Worm (Caenorhabditis elegans) whole organism, young adult: ENCODE results near the gene K10C9.7.
A peak's percentile ranks its signal among the peaks of the same experiment; 100 is the strongest.

Experiments
- B0336.3 ChIP-seq: fragments of 200-800 bp; sonication (Bioruptor generic); IDR thresholded peaks from 2 replicates; pipeline ENCODE4 v1.3.6; 2022; ENCODE audit warnings: missing genetic modification characterization, missing compliant biosample characterization
- C06A6.2 ChIP-seq: fragments of 200-800 bp; sonication (Bioruptor generic); conservative IDR thresholded peaks from 2 replicates; pipeline ENCODE4 v1.3.6; 2022; ENCODE audit warnings: missing genetic modification characterization, missing compliant biosample characterization
- D2030.7 ChIP-seq: fragments of 200-800 bp; sonication (Bioruptor generic); IDR thresholded peaks from 2 replicates; pipeline ENCODE4 v1.3.6; 2022; ENCODE audit warnings: missing genetic modification reagents, missing genetic modification characterization, missing compliant biosample characterization
- F23B12.7 ChIP-seq: sonication (generic microtip); optimal IDR thresholded peaks from 2 replicates; lab custom pipeline; 2017; ENCODE audit warnings: missing genetic modification characterization, mild to moderate bottlenecking, missing compliant biosample characterization, antibody characterized with exemption, moderate library complexity; ENCODE audit not compliant: insufficient read depth
- F39B2.1 ChIP-seq: fragments of 200-800 bp; sonication (Bioruptor generic); IDR thresholded peaks from 2 replicates; pipeline ENCODE4 v1.3.6; 2022; ENCODE audit warnings: missing genetic modification reagents, missing genetic modification characterization, missing compliant biosample characterization
- F49E8.2 ChIP-seq: sonication (generic microtip); optimal IDR thresholded peaks from 3 replicates; lab custom pipeline; 2017; ENCODE audit warnings: missing genetic modification characterization, mild to moderate bottlenecking, missing compliant biosample characterization, antibody characterized with exemption, moderate library complexity; ENCODE audit not compliant: insufficient read depth
- T26A5.8 ChIP-seq: sonication (generic microtip); optimal IDR thresholded peaks from 2 replicates; lab custom pipeline; 2016; ENCODE audit warnings: missing genetic modification characterization, missing compliant biosample characterization
- Y95B8A.8 ChIP-seq: fragments of 200-800 bp; sonication (Bioruptor generic); IDR thresholded peaks from 2 replicates; pipeline ENCODE4 v1.3.6; 2022; ENCODE audit warnings: missing genetic modification reagents, missing genetic modification characterization, missing compliant biosample characterization
- ZK185.1 ChIP-seq: sonication (generic microtip); optimal IDR thresholded peaks from 2 replicates; lab custom pipeline; 2016; ENCODE audit warnings: mild to moderate bottlenecking, missing genetic modification characterization, missing compliant biosample characterization; ENCODE audit not compliant: poor library complexity, severe bottlenecking
- akir-1 ChIP-seq: fragments of 200-800 bp; sonication (Bioruptor generic); optimal IDR thresholded peaks from 2 replicates; lab custom pipeline; 2018; ENCODE audit warnings: mild to moderate bottlenecking, missing genetic modification characterization, moderate library complexity, missing compliant biosample characterization
- aptf-2 ChIP-seq: fragments of 200-800 bp; sonication (Bioruptor generic); conservative IDR thresholded peaks from 2 replicates; pipeline ENCODE4 v1.3.6; 2022; ENCODE audit warnings: missing genetic modification reagents, missing genetic modification characterization, missing compliant biosample characterization
- bed-1 ChIP-seq: fragments of 200-800 bp; sonication (Bioruptor generic); IDR thresholded peaks from 2 replicates; pipeline ENCODE4 v1.3.6; 2022; ENCODE audit warnings: missing genetic modification reagents, missing genetic modification characterization, missing compliant biosample characterization
- ceh-40 ChIP-seq: fragments of 200-800 bp; sonication (Bioruptor generic); IDR thresholded peaks from 2 replicates; pipeline ENCODE4 v1.3.6; 2022; ENCODE audit warnings: missing genetic modification characterization, missing compliant biosample characterization
- ceh-91 ChIP-seq: fragments of 200-800 bp; sonication (Bioruptor generic); IDR thresholded peaks from 2 replicates; pipeline ENCODE4 v1.3.6; 2022; ENCODE audit warnings: missing genetic modification reagents, missing genetic modification characterization, missing compliant biosample characterization
- die-1 ChIP-seq: sonication (generic microtip); optimal IDR thresholded peaks from 2 replicates; lab custom pipeline; 2016; ENCODE audit warnings: missing genotype, mild to moderate bottlenecking, missing genetic modification characterization, missing compliant biosample characterization
- dpff-1 ChIP-seq: sonication (generic microtip); optimal IDR thresholded peaks from 2 replicates; lab custom pipeline; 2017; ENCODE audit warnings: mild to moderate bottlenecking, missing genetic modification characterization, missing compliant biosample characterization
- dpl-1 ChIP-seq: fragments of 150-350 bp; optimal IDR thresholded peaks from 2 replicates; lab custom pipeline; 2014; ENCODE audit warnings: missing biosample characterization, missing genetic modification reagents, missing genetic modification characterization
- ekl-4 ChIP-seq: fragments of 200-800 bp; sonication (Bioruptor generic); IDR thresholded peaks from 2 replicates; pipeline ENCODE4 v1.3.6; 2022; ENCODE audit warnings: missing genetic modification reagents, missing genetic modification characterization, missing compliant biosample characterization
- hlh-12 ChIP-seq: sonication (generic microtip); optimal IDR thresholded peaks from 2 replicates; lab custom pipeline; 2016; ENCODE audit warnings: missing genetic modification characterization, missing compliant biosample characterization
- hlh-26 ChIP-seq: fragments of 200-800 bp; sonication (Bioruptor generic); conservative IDR thresholded peaks from 2 replicates; pipeline ENCODE4 v1.3.6; 2022; ENCODE audit warnings: missing genetic modification reagents, missing genetic modification characterization, missing compliant biosample characterization
- hmg-1.2 ChIP-seq: fragments of 200-800 bp; sonication (Bioruptor generic); IDR thresholded peaks from 2 replicates; pipeline ENCODE4 v1.3.6; 2022; ENCODE audit warnings: missing genetic modification reagents, missing genetic modification characterization, missing compliant biosample characterization
- lin-40 ChIP-seq: sonication (generic microtip); optimal IDR thresholded peaks from 2 replicates; lab custom pipeline; 2016; ENCODE audit warnings: missing genetic modification characterization, mild to moderate bottlenecking, missing compliant biosample characterization, missing genotype, missing genetic modification reagents
- lsy-27 ChIP-seq: sonication (generic microtip); optimal IDR thresholded peaks from 2 replicates; lab custom pipeline; 2017; ENCODE audit warnings: missing genetic modification characterization, mild to moderate bottlenecking, missing compliant biosample characterization, antibody characterized with exemption, missing genotype, borderline replicate concordance; ENCODE audit not compliant: insufficient read depth
- madf-6 ChIP-seq: fragments of 200-800 bp; sonication (Bioruptor generic); IDR thresholded peaks from 2 replicates; pipeline ENCODE4 v1.3.6; 2022; ENCODE audit warnings: missing genetic modification reagents, missing genetic modification characterization, missing compliant biosample characterization
- madf-8 ChIP-seq: fragments of 200-800 bp; sonication (Bioruptor generic); conservative IDR thresholded peaks from 2 replicates; pipeline ENCODE4 v1.3.6; 2022; ENCODE audit warnings: missing genetic modification reagents, missing genetic modification characterization, missing compliant biosample characterization
- mcd-1 ChIP-seq: fragments of 200-800 bp; sonication (Bioruptor generic); IDR thresholded peaks from 2 replicates; pipeline ENCODE4 v1.3.6; 2022; ENCODE audit warnings: missing genetic modification reagents, missing genetic modification characterization, missing compliant biosample characterization
- mel-28 ChIP-seq: sonication (generic microtip); optimal IDR thresholded peaks from 2 replicates; lab custom pipeline; 2016; ENCODE audit warnings: borderline replicate concordance, mild to moderate bottlenecking, missing genetic modification characterization, missing compliant biosample characterization
- nfya-1 ChIP-seq: sonication (generic microtip); optimal IDR thresholded peaks from 2 replicates; lab custom pipeline; 2017; ENCODE audit warnings: antibody characterized with exemption, missing compliant biosample characterization, missing genetic modification characterization, borderline replicate concordance; ENCODE audit not compliant: insufficient read depth
- nfya-2 ChIP-seq: fragments of 200-800 bp; sonication (Bioruptor generic); IDR thresholded peaks from 2 replicates; pipeline ENCODE4 v1.3.6; 2022; ENCODE audit warnings: missing genetic modification reagents, missing genetic modification characterization, missing compliant biosample characterization
- nhr-27 ChIP-seq: fragments of 200-800 bp; sonication (Bioruptor generic); optimal IDR thresholded peaks from 2 replicates; lab custom pipeline; 2018; ENCODE audit warnings: mild to moderate bottlenecking, missing genetic modification characterization, moderate library complexity, missing compliant biosample characterization
- rcor-1 ChIP-seq: fragments of 200-800 bp; sonication (Bioruptor generic); IDR thresholded peaks from 2 replicates; pipeline ENCODE4 v1.3.6; 2022; ENCODE audit warnings: missing genetic modification reagents, missing genetic modification characterization, missing compliant biosample characterization
- rec-8 ChIP-seq, 2 experiments: sonication (generic microtip); optimal IDR thresholded peaks; 2 replicates each; lab custom pipeline; 2016; ENCODE audit warnings: mild to moderate bottlenecking in 2 of 2, missing genetic modification characterization in 2 of 2, missing genetic modification reagents in 2 of 2, missing genotype in 2 of 2, missing biosample characterization in 1 of 2, missing compliant biosample characterization in 1 of 2, moderate library complexity in 1 of 2
- snpc-1.1 ChIP-seq: sonication (generic microtip); optimal IDR thresholded peaks from 2 replicates; lab custom pipeline; 2017; ENCODE audit warnings: missing genetic modification characterization, mild to moderate bottlenecking, missing compliant biosample characterization, antibody characterized with exemption, moderate library complexity, missing genotype, missing genetic modification reagents; ENCODE audit not compliant: insufficient read depth
- snpc-3.4 ChIP-seq: sonication (generic microtip); optimal IDR thresholded peaks from 2 replicates; lab custom pipeline; 2017; ENCODE audit warnings: missing genetic modification characterization, mild to moderate bottlenecking, missing compliant biosample characterization, antibody characterized with exemption, moderate library complexity, missing genotype, missing genetic modification reagents
- snpc-4 ChIP-seq, 5 experiments: fragments of 150-350 bp in 1 of 5; sonication (generic microtip) in 4 of 5; optimal IDR thresholded peaks; 2 replicates each; lab custom pipeline; 2014 to 2018; ENCODE audit warnings: missing genetic modification characterization in 5 of 5, missing biosample characterization in 3 of 5, antibody characterized with exemption in 2 of 5, mild to moderate bottlenecking in 2 of 5, missing compliant biosample characterization in 2 of 5, missing genotype in 2 of 5, moderate library complexity in 2 of 5, missing genetic modification reagents in 1 of 5
- tbx-9 ChIP-seq: sonication (generic microtip); optimal IDR thresholded peaks from 2 replicates; lab custom pipeline; 2016; ENCODE audit warnings: borderline replicate concordance, missing genetic modification characterization, inconsistent platforms, missing compliant biosample characterization
- xnd-1 ChIP-seq: sonication (generic microtip); optimal IDR thresholded peaks from 2 replicates; lab custom pipeline; 2016; ENCODE audit warnings: missing genotype, missing genetic modification reagents, missing genetic modification characterization, missing compliant biosample characterization
- ztf-28 ChIP-seq: fragments of 200-800 bp; sonication (Bioruptor generic); IDR thresholded peaks from 2 replicates; pipeline ENCODE4 v1.3.6; 2022; ENCODE audit warnings: missing genetic modification reagents, missing genetic modification characterization, missing compliant biosample characterization
- ztf-3 ChIP-seq: fragments of 200-800 bp; sonication (Bioruptor generic); optimal IDR thresholded peaks from 2 replicates; lab custom pipeline; 2018; ENCODE audit warnings: mild to moderate bottlenecking, missing genetic modification characterization, missing compliant biosample characterization

The K10C9.7 gene

ce11 chrV:1049334-1049733 is 18.0 kb downstream of the K10C9.7 start (continued):
- TF ChIP-seq aptf-2 (GFP tag; lab: Robert Waterston, UW) (no peak), ZK185.1 (tag; lab: Kevin White, UChicago) (no peak), D2030.7 (GFP tag; lab: Robert Waterston, UW) (no peak), nfya-1 (tag; lab: Kevin White, UChicago) (no peak), snpc-1.1 (tag; lab: Kevin White, UChicago) (no peak), T26A5.8 (tag; lab: Kevin White, UChicago) (no peak), dpff-1 (no peak), dpl-1 (GFP tag; lab: Kevin White, UChicago) (peak; percentile 55), snpc-3.4 (tag; lab: Kevin White, UChicago) (no peak), ceh-40 (GFP tag; lab: Robert Waterston, UW) (no peak), hlh-26 (GFP tag; lab: Robert Waterston, UW) (no peak), nhr-27 (tag; lab: Kevin White, UChicago) (no peak), nfya-2 (GFP tag; lab: Robert Waterston, UW) (no peak), tbx-9 (no peak), C06A6.2 (GFP tag; lab: Robert Waterston, UW) (no peak), hmg-1.2 (GFP tag; lab: Robert Waterston, UW) (peak; percentile 44; the same call in 1 of the 2 replicates), rcor-1 (GFP tag; lab: Robert Waterston, UW) (no peak), F49E8.2 (tag; lab: Kevin White, UChicago) (no peak), lin-40 (tag; lab: Kevin White, UChicago) (no peak), madf-6 (peak; percentile 87), Y95B8A.8 (no peak), mel-28 (tag; lab: Kevin White, UChicago) (no peak), F23B12.7 (tag; lab: Kevin White, UChicago) (no peak), xnd-1 (tag; lab: Kevin White, UChicago) (peak; percentile 62), bed-1 (GFP tag; lab: Robert Waterston, UW) (no peak), ztf-28 (GFP tag; lab: Robert Waterston, UW) (no peak), mcd-1 (peak; percentile 68), madf-8 (GFP tag; lab: Robert Waterston, UW) (peak; percentile 76), rec-8 (tag; optimal IDR thresholded peaks at IDR 0.05; lab: Kevin White, UChicago) (no peak), akir-1 (GFP tag; lab: Kevin White, UChicago) (no peak), ceh-91 (GFP tag; lab: Robert Waterston, UW) (no peak), snpc-4 (GFP tag; optimal IDR thresholded peaks at IDR 0.05; lab: Kevin White, UChicago) (no peak), snpc-4 (tag; optimal IDR thresholded peaks at IDR 0.05; lab: Kevin White, UChicago) (no peak), lsy-27 (tag; lab: Kevin White, UChicago) (no peak), B0336.3 (no peak), ekl-4 (no peak), die-1 (tag; lab: Kevin White, UChicago) (no peak), F39B2.1 (GFP tag; lab: Robert Waterston, UW) (no peak), ztf-3 (no peak), hlh-12 (tag; lab: Kevin White, UChicago) (no peak)
- TF ChIP-seq, all 124 proteins: peak for 8
